Worm (Caenorhabditis elegans) whole organism, mixed stage, embryonic: ENCODE measurements around the gene F20C5.6.

Experiments
- M03D4.4 ChIP-seq: sonication (generic microtip); optimal IDR thresholded peaks from 2 replicates; lab custom pipeline; 2017; ENCODE audit warnings: mild to moderate bottlenecking, missing genetic modification characterization, missing compliant biosample characterization
- bed-3 ChIP-seq: fragments of 200-800 bp; sonication (Bioruptor generic); optimal IDR thresholded peaks from 3 replicates; lab custom pipeline; 2018; ENCODE audit warnings: mild to moderate bottlenecking, missing genetic modification characterization, moderate library complexity, missing compliant biosample characterization
- blmp-1 ChIP-seq: fragments of 150-350 bp; optimal IDR thresholded peaks from 2 replicates; lab custom pipeline; 2014; ENCODE audit warnings: missing biosample characterization, missing genetic modification characterization
- ceh-39 ChIP-seq: fragments of 150-350 bp; optimal IDR thresholded peaks from 2 replicates; lab custom pipeline; 2014; ENCODE audit warnings: missing biosample characterization, missing genetic modification characterization
- ceh-43 ChIP-seq: fragments of 200-800 bp; sonication (Bioruptor generic); optimal IDR thresholded peaks from 2 replicates; lab custom pipeline; 2018; ENCODE audit warnings: mild to moderate bottlenecking, missing genetic modification characterization, moderate library complexity, missing compliant biosample characterization
- ceh-83 ChIP-seq: fragments of 200-800 bp; sonication (Bioruptor generic); optimal IDR thresholded peaks from 2 replicates; lab custom pipeline; 2018; ENCODE audit warnings: mild to moderate bottlenecking, missing genetic modification characterization, missing compliant biosample characterization
- ces-1 ChIP-seq: fragments of 150-350 bp; optimal IDR thresholded peaks from 2 replicates; lab custom pipeline; 2014; ENCODE audit warnings: missing biosample characterization, missing genetic modification reagents, missing genetic modification characterization
- cnd-1 ChIP-seq: fragments of 200-800 bp; sonication (Bioruptor generic); optimal IDR thresholded peaks from 2 replicates; lab custom pipeline; 2018; ENCODE audit warnings: mild to moderate bottlenecking, missing genetic modification characterization, missing compliant biosample characterization
- elt-1 ChIP-seq: sonication (generic microtip); optimal IDR thresholded peaks from 2 replicates; lab custom pipeline; 2017; ENCODE audit warnings: missing genetic modification characterization, mild to moderate bottlenecking, missing compliant biosample characterization, antibody characterized with exemption, moderate library complexity, borderline replicate concordance; ENCODE audit not compliant: insufficient read depth
- elt-3 ChIP-seq: fragments of 150-350 bp; optimal IDR thresholded peaks from 2 replicates; lab custom pipeline; 2014; ENCODE audit warnings: missing biosample characterization, missing genetic modification characterization
- flh-1 ChIP-seq: fragments of 200-800 bp; sonication (Bioruptor generic); optimal IDR thresholded peaks from 2 replicates; lab custom pipeline; 2018; ENCODE audit warnings: mild to moderate bottlenecking, missing genetic modification characterization, moderate library complexity, missing compliant biosample characterization
- ham-2 ChIP-seq: fragments of 200-800 bp; sonication (Bioruptor generic); optimal IDR thresholded peaks from 2 replicates; lab custom pipeline; 2018; ENCODE audit warnings: mild to moderate bottlenecking, missing genetic modification characterization, missing compliant biosample characterization
- hlh-1 ChIP-seq: fragments of 150-350 bp; optimal IDR thresholded peaks from 2 replicates; lab custom pipeline; 2014; ENCODE audit warnings: missing biosample characterization, missing genetic modification reagents, missing genetic modification characterization
- lin-13 ChIP-seq: fragments of 150-350 bp; optimal IDR thresholded peaks from 2 replicates; lab custom pipeline; 2014; ENCODE audit warnings: missing biosample characterization, missing genetic modification characterization
- lin-32 ChIP-seq: fragments of 200-800 bp; sonication (Bioruptor generic); optimal IDR thresholded peaks from 2 replicates; lab custom pipeline; 2018; ENCODE audit warnings: mild to moderate bottlenecking, missing genetic modification characterization, missing compliant biosample characterization
- mab-5 ChIP-seq: fragments of 150-350 bp; optimal IDR thresholded peaks from 2 replicates; lab custom pipeline; 2014; ENCODE audit warnings: missing biosample characterization, missing genetic modification characterization
- mep-1 ChIP-seq: fragments of 150-350 bp; optimal IDR thresholded peaks from 2 replicates; lab custom pipeline; 2017; ENCODE audit warnings: missing biosample characterization, missing genetic modification reagents, missing genetic modification characterization, inconsistent platforms
- mls-2 ChIP-seq: sonication (generic microtip); optimal IDR thresholded peaks from 2 replicates; lab custom pipeline; 2016; ENCODE audit warnings: mild to moderate bottlenecking, missing genetic modification characterization, moderate library complexity, missing compliant biosample characterization
- nhr-12 ChIP-seq: fragments of 150-350 bp; optimal IDR thresholded peaks from 2 replicates; lab custom pipeline; 2014; ENCODE audit warnings: missing biosample characterization, missing genetic modification characterization
- nhr-2 ChIP-seq: fragments of 150-350 bp; optimal IDR thresholded peaks from 2 replicates; lab custom pipeline; 2014; ENCODE audit warnings: missing biosample characterization, missing genetic modification characterization
- nhr-237 ChIP-seq: fragments of 150-350 bp; optimal IDR thresholded peaks from 2 replicates; lab custom pipeline; 2014; ENCODE audit warnings: missing biosample characterization, missing genetic modification characterization
- nhr-28 ChIP-seq: fragments of 150-350 bp; optimal IDR thresholded peaks from 2 replicates; lab custom pipeline; 2014; ENCODE audit warnings: missing biosample characterization, missing genetic modification characterization
- nhr-76 ChIP-seq: sonication (generic microtip); optimal IDR thresholded peaks from 2 replicates; lab custom pipeline; 2017; ENCODE audit warnings: missing biosample characterization, missing genetic modification characterization
- pha-4 ChIP-seq: fragments of 150-350 bp; optimal IDR thresholded peaks from 2 replicates; lab custom pipeline; 2018; ENCODE audit warnings: missing biosample characterization, missing genetic modification reagents, missing genetic modification characterization
- sem-2 ChIP-seq: fragments of 200-800 bp; sonication (Bioruptor generic); optimal IDR thresholded peaks from 2 replicates; lab custom pipeline; 2018; ENCODE audit warnings: mild to moderate bottlenecking, missing genetic modification characterization, missing compliant biosample characterization
- snpc-4 ChIP-seq: fragments of 150-350 bp; optimal IDR thresholded peaks from 2 replicates; lab custom pipeline; 2014; ENCODE audit warnings: missing biosample characterization, missing genetic modification characterization
- sptf-1 ChIP-seq: sonication (generic microtip); optimal IDR thresholded peaks from 2 replicates; lab custom pipeline; 2017; ENCODE audit warnings: mild to moderate bottlenecking, missing genetic modification characterization, moderate library complexity, missing compliant biosample characterization
- tbx-8 ChIP-seq: fragments of 200-800 bp; sonication (Bioruptor generic); optimal IDR thresholded peaks from 2 replicates; lab custom pipeline; 2018; ENCODE audit warnings: mild to moderate bottlenecking, missing genetic modification characterization, moderate library complexity, missing compliant biosample characterization
- unc-120 ChIP-seq: sonication (generic microtip); optimal IDR thresholded peaks from 2 replicates; lab custom pipeline; 2017; ENCODE audit warnings: missing genetic modification characterization, missing compliant biosample characterization; ENCODE audit not compliant: poor library complexity, severe bottlenecking
- unc-39 ChIP-seq: fragments of 150-350 bp; optimal IDR thresholded peaks from 2 replicates; lab custom pipeline; 2014; ENCODE audit warnings: missing biosample characterization, missing genetic modification characterization
- unc-62 ChIP-seq: fragments of 150-350 bp; optimal IDR thresholded peaks from 2 replicates; lab custom pipeline; 2014; ENCODE audit warnings: missing biosample characterization, missing genetic modification reagents, missing genetic modification characterization
- ztf-11 ChIP-seq: fragments of 150-350 bp; optimal IDR thresholded peaks from 2 replicates; lab custom pipeline; 2014; ENCODE audit warnings: missing biosample characterization, missing genetic modification characterization

Gene F20C5.6

DNA sequence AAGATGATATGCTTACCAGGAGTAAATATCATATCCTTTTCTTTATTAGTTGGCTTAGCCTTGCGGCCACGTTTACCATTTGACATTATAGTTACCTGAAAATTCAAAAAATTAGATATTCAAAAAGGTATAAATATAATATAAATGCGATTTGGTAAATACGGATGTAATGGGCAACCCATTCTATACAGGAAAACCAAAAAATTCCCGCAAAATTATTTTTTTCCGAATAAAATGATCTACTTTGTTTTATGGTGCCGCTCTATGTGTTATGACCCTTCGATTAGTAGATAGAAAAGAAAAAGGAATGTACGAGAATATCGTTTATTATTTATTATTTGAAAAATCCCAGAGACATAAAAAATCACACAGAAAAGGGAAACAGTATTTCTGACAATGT is 18.3 kb downstream of the F20C5.6 start, which contains the start of gene elli-1:
elli-1 (minus strand) TSS at position 101 of the 400 bp plus-strand sequence.
- no peak for TF ChIP-seq nhr-2
- no peak for TF ChIP-seq M03D4.4
- no peak for TF ChIP-seq unc-120
- no peak for TF ChIP-seq unc-39 (tag; lab: Kevin White, UChicago)
- TF ChIP-seq ceh-83 (GFP tag; lab: Kevin White, UChicago) = no peak
- TF ChIP-seq nhr-237 (tag; lab: Kevin White, UChicago) = no peak
- no peak for TF ChIP-seq flh-1 (GFP tag; lab: Kevin White, UChicago)
- no peak for TF ChIP-seq sptf-1 (tag; lab: Kevin White, UChicago)
- TF ChIP-seq hlh-1 (tag; lab: Kevin White, UChicago) = no peak
- no peak for TF ChIP-seq cnd-1 (tag; lab: Kevin White, UChicago)
- TF ChIP-seq lin-13 (tag; lab: Kevin White, UChicago) = no peak
- TF ChIP-seq snpc-4 (tag; lab: Kevin White, UChicago) = no peak
- TF ChIP-seq ces-1 = no peak
- no peak for TF ChIP-seq ham-2 (GFP tag; lab: Kevin White, UChicago)

DNA sequence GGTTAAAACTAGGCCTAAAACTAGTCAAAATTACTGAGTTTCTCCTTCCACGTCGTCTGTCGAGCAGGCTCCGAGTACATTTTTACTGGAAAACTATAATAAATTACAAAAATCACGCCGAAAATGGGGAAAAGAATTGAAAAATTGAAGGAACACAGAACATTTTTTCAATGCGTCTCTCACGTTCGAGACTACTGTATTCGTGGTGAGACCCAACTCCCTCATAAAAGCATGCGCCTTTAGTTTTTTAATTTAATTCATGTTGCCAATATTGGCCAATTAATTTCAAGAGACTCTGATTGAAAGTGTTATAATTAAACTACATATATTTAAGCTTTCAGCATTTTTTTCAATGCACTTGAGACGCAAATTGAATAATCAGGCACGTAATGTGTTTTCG is 18.9 kb downstream of the F20C5.6 start:
- peak; percentile 10 for TF ChIP-seq ceh-83 (GFP tag; lab: Kevin White, UChicago)
- no peak for TF ChIP-seq mab-5 (tag; lab: Kevin White, UChicago)

- TF ChIP-seq lin-32 (GFP tag; lab: Kevin White, UChicago) (no peak), blmp-1 (tag; lab: Kevin White, UChicago) (no peak), elt-3 (tag; lab: Kevin White, UChicago) (no peak), sptf-1 (tag; lab: Kevin White, UChicago) (no peak), nhr-76 (no peak), cnd-1 (tag; lab: Kevin White, UChicago) (no peak), mep-1 (tag; lab: Kevin White, UChicago) (no peak), nhr-12 (tag; lab: Kevin White, UChicago) (no peak), tbx-8 (GFP tag; lab: Kevin White, UChicago) (no peak), mab-5 (tag; lab: Kevin White, UChicago) (no peak), pha-4 (tag; lab: Kevin White, UChicago) (no peak), ceh-83 (GFP tag; lab: Kevin White, UChicago) (no peak), hlh-1 (tag; lab: Kevin White, UChicago) (no peak), ham-2 (GFP tag; lab: Kevin White, UChicago) (no peak), ztf-11 (tag; lab: Kevin White, UChicago) (no peak), snpc-4 (tag; lab: Kevin White, UChicago) (no peak), nhr-2 (no peak)
- TF ChIP-seq, all 35 proteins: peak for 0
Observed at ce11 chrIV:8752492-8752891, 20.5 kb downstream of the F20C5.6 start.

ce11 chrIV:8748967-8749366 is 24.0 kb downstream of the F20C5.6 start:
- TF ChIP-seq unc-39 (tag; lab: Kevin White, UChicago) (no peak), sptf-1 (tag; lab: Kevin White, UChicago) (no peak), unc-62 (GFP tag; lab: Kevin White, UChicago) (no peak), cnd-1 (tag; lab: Kevin White, UChicago) (no peak), elt-1 (tag; lab: Kevin White, UChicago) (no peak), sem-2 (GFP tag; lab: Kevin White, UChicago) (no peak), ceh-39 (tag; lab: Kevin White, UChicago) (no peak), bed-3 (GFP tag; lab: Kevin White, UChicago) (no peak), nhr-28 (tag; lab: Kevin White, UChicago) (no peak), ceh-43 (GFP tag; lab: Kevin White, UChicago) (no peak), mab-5 (tag; lab: Kevin White, UChicago) (no peak), lin-13 (tag; lab: Kevin White, UChicago) (no peak), lin-32 (GFP tag; lab: Kevin White, UChicago) (no peak), mls-2 (tag; lab: Kevin White, UChicago) (no peak), nhr-2 (no peak)
- TF ChIP-seq, all 35 proteins: peak for 0
